Worm (Caenorhabditis elegans) whole organism, L3 larva: ENCODE results near the gene bet-2.

Source experiments
- ZK546.5 ChIP-seq: sonication (generic microtip); optimal IDR thresholded peaks from 2 replicates; lab custom pipeline; 2017; ENCODE audit warnings: missing biosample characterization, missing genetic modification characterization
- ceh-16 ChIP-seq: sonication (generic microtip); optimal IDR thresholded peaks from 2 replicates; lab custom pipeline; 2017; ENCODE audit warnings: missing biosample characterization, missing genetic modification characterization
- ceh-82 ChIP-seq: fragments of 150-350 bp; optimal IDR thresholded peaks from 2 replicates; lab custom pipeline; 2014; ENCODE audit warnings: missing biosample characterization, missing genetic modification characterization
- elt-2 ChIP-seq: sonication (generic microtip); optimal IDR thresholded peaks from 2 replicates; lab custom pipeline; 2016; ENCODE audit warnings: missing genetic modification reagents, mild to moderate bottlenecking, missing genetic modification characterization, missing compliant biosample characterization
- lin-39 ChIP-seq: fragments of 150-350 bp; optimal IDR thresholded peaks from 2 replicates; lab custom pipeline; 2018; ENCODE audit warnings: missing biosample characterization, missing genetic modification reagents, missing genetic modification characterization
- nfya-1 ChIP-seq: sonication (generic microtip); optimal IDR thresholded peaks from 2 replicates; lab custom pipeline; 2017; ENCODE audit warnings: missing genetic modification characterization, mild to moderate bottlenecking, missing compliant biosample characterization, antibody characterized with exemption, moderate library complexity; ENCODE audit not compliant: insufficient read depth
- nhr-77 ChIP-seq: fragments of 150-350 bp; optimal IDR thresholded peaks from 2 replicates; lab custom pipeline; 2014; ENCODE audit warnings: missing biosample characterization, missing genetic modification characterization
- pqm-1 ChIP-seq: fragments of 150-350 bp; optimal IDR thresholded peaks from 2 replicates; lab custom pipeline; 2017; ENCODE audit warnings: missing biosample characterization, missing genetic modification characterization, inconsistent platforms
- skn-1 ChIP-seq: fragments of 150-350 bp; optimal IDR thresholded peaks from 2 replicates; lab custom pipeline; 2014; ENCODE audit warnings: missing biosample characterization, missing genetic modification characterization
- unc-62 ChIP-seq: fragments of 150-350 bp; sonication (generic microtip); optimal IDR thresholded peaks from 4 replicates; lab custom pipeline; 2014; ENCODE audit warnings: missing biosample characterization, missing genetic modification reagents, missing genetic modification characterization
- zag-1 ChIP-seq: fragments of 150-350 bp; optimal IDR thresholded peaks from 2 replicates; lab custom pipeline; 2014; ENCODE audit warnings: missing biosample characterization, missing genetic modification characterization

- peak; percentile 86 for TF ChIP-seq ceh-82 (tag; lab: Kevin White, UChicago)
- peak; percentile 91 for TF ChIP-seq elt-2 (tag; lab: Kevin White, UChicago)
- TF ChIP-seq unc-62 (GFP tag; lab: Kevin White, UChicago): peak; percentile 61
- TF ChIP-seq pqm-1 (tag; lab: Kevin White, UChicago): peak; percentile 73
- peak; percentile 78 for TF ChIP-seq skn-1 (tag; lab: Kevin White, UChicago)
- peak; percentile 77 for TF ChIP-seq zag-1 (tag; lab: Kevin White, UChicago)
- no peak for TF ChIP-seq ceh-16 (tag; lab: Kevin White, UChicago)
- TF ChIP-seq nfya-1: peak; percentile 94
- peak; percentile 71 for TF ChIP-seq nhr-77 (tag; lab: Kevin White, UChicago)
- TF ChIP-seq lin-39 (tag; lab: Kevin White, UChicago): peak; percentile 93
- TF ChIP-seq ZK546.5: no peak
These were observed 506 bp upstream of the bet-2 start for ce11 chrX:10568385-10569149.
